Worm (Caenorhabditis elegans) whole organism, mixed stage, embryonic: ENCODE results near the gene C09G5.7.

Experiments
- M03D4.4 ChIP-seq: sonication (generic microtip); optimal IDR thresholded peaks from 2 replicates; lab custom pipeline; 2017; ENCODE audit warnings: mild to moderate bottlenecking, missing genetic modification characterization, missing compliant biosample characterization
- ces-1 ChIP-seq: fragments of 150-350 bp; optimal IDR thresholded peaks from 2 replicates; lab custom pipeline; 2014; ENCODE audit warnings: missing biosample characterization, missing genetic modification reagents, missing genetic modification characterization
- elt-1 ChIP-seq: sonication (generic microtip); optimal IDR thresholded peaks from 2 replicates; lab custom pipeline; 2017; ENCODE audit warnings: missing genetic modification characterization, mild to moderate bottlenecking, missing compliant biosample characterization, antibody characterized with exemption, moderate library complexity, borderline replicate concordance; ENCODE audit not compliant: insufficient read depth
- elt-3 ChIP-seq: fragments of 150-350 bp; optimal IDR thresholded peaks from 2 replicates; lab custom pipeline; 2014; ENCODE audit warnings: missing biosample characterization, missing genetic modification characterization
- flh-1 ChIP-seq: fragments of 200-800 bp; sonication (Bioruptor generic); optimal IDR thresholded peaks from 2 replicates; lab custom pipeline; 2018; ENCODE audit warnings: mild to moderate bottlenecking, missing genetic modification characterization, moderate library complexity, missing compliant biosample characterization
- lsy-2 ChIP-seq: fragments of 150-350 bp; optimal IDR thresholded peaks from 2 replicates; lab custom pipeline; 2014; ENCODE audit warnings: missing biosample characterization, missing genetic modification characterization
- nhr-12 ChIP-seq: fragments of 150-350 bp; optimal IDR thresholded peaks from 2 replicates; lab custom pipeline; 2014; ENCODE audit warnings: missing biosample characterization, missing genetic modification characterization
- nhr-2 ChIP-seq: fragments of 150-350 bp; optimal IDR thresholded peaks from 2 replicates; lab custom pipeline; 2014; ENCODE audit warnings: missing biosample characterization, missing genetic modification characterization
- nhr-237 ChIP-seq: fragments of 150-350 bp; optimal IDR thresholded peaks from 2 replicates; lab custom pipeline; 2014; ENCODE audit warnings: missing biosample characterization, missing genetic modification characterization
- nhr-28 ChIP-seq: fragments of 150-350 bp; optimal IDR thresholded peaks from 2 replicates; lab custom pipeline; 2014; ENCODE audit warnings: missing biosample characterization, missing genetic modification characterization
- pha-4 ChIP-seq: fragments of 150-350 bp; optimal IDR thresholded peaks from 2 replicates; lab custom pipeline; 2018; ENCODE audit warnings: missing biosample characterization, missing genetic modification reagents, missing genetic modification characterization
- snpc-4 ChIP-seq: fragments of 150-350 bp; optimal IDR thresholded peaks from 2 replicates; lab custom pipeline; 2014; ENCODE audit warnings: missing biosample characterization, missing genetic modification characterization
- unc-62 ChIP-seq: fragments of 150-350 bp; optimal IDR thresholded peaks from 2 replicates; lab custom pipeline; 2014; ENCODE audit warnings: missing biosample characterization, missing genetic modification reagents, missing genetic modification characterization

DNA sequence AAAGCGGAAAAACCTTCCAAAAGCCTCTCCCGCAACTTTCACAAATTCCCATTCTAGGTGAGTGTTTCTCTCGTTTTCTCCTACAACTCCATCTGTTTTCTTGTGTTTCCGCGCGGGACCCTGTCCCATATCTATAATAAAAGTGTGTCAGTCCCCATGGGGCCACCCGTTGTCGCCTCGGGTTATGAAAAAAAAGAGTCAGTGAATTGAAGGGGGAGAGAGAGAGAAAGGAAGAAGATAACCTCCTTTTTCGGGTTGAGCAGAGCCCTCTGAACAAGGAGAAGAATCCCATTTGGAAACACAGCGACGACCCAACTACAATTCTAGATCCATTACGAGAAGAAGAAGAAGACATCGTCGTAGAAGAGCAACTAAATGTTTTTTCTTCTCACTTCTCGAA lies 2.4 kb downstream of the C09G5.7 start, which contains the start of gene C09G5.13:
- no peak for TF ChIP-seq nhr-12 (tag; lab: Kevin White, UChicago)
- TF ChIP-seq snpc-4 (tag; lab: Kevin White, UChicago), result no peak
- TF ChIP-seq nhr-237 (tag; lab: Kevin White, UChicago), result no peak
- no peak for TF ChIP-seq ces-1 (GFP tag; lab: Kevin White, UChicago)
- no peak for TF ChIP-seq unc-62 (GFP tag; lab: Kevin White, UChicago)
- no peak for TF ChIP-seq flh-1 (GFP tag; lab: Kevin White, UChicago)
- no peak for TF ChIP-seq M03D4.4 (tag; lab: Kevin White, UChicago)
- TF ChIP-seq nhr-28, result no peak
- TF ChIP-seq elt-1 (tag; lab: Kevin White, UChicago), result no peak
- TF ChIP-seq lsy-2, result no peak
- no peak for TF ChIP-seq pha-4 (tag; lab: Kevin White, UChicago)
- no peak for TF ChIP-seq nhr-2 (tag; lab: Kevin White, UChicago)
- TF ChIP-seq elt-3 (tag; lab: Kevin White, UChicago), result no peak
